Fruit fly (Drosophila melanogaster) whole organism, embryonic: ENCODE measurements around the gene flfl.

ENCODE experiments used
- Blimp-1 ChIP-seq: fragments of 200-800 bp; sonication (Bioruptor generic); optimal IDR thresholded peaks from 3 replicates; lab custom pipeline; 2018; ENCODE audit warnings: missing biosample characterization, missing genetic modification characterization, mild to moderate bottlenecking, moderate library complexity, missing genetic modification reagents
- Bteb2 ChIP-seq: fragments of 200-800 bp; sonication (Bioruptor generic); optimal IDR thresholded peaks from 2 replicates; lab custom pipeline; 2016; ENCODE audit warnings: missing biosample characterization, missing genetic modification characterization
- CG10959 ChIP-seq: fragments of 200-800 bp; sonication (Bioruptor generic); IDR thresholded peaks from 2 replicates; pipeline ENCODE4 v1.3.6; 2022; ENCODE audit warnings: missing biosample characterization, missing genetic modification characterization
- CG11560 ChIP-seq: fragments of 200-800 bp; sonication (Bioruptor generic); IDR thresholded peaks from 3 replicates; pipeline ENCODE4 v1.3.6; 2022; ENCODE audit warnings: missing biosample characterization, missing genetic modification characterization
- CG13775 ChIP-seq: fragments of 200-800 bp; sonication (Bioruptor generic); optimal IDR thresholded peaks from 3 replicates; lab custom pipeline; 2017; ENCODE audit warnings: missing biosample characterization, mild to moderate bottlenecking, missing genetic modification characterization
- CG17359 ChIP-seq: fragments of 200-800 bp; sonication (Bioruptor generic); optimal IDR thresholded peaks from 3 replicates; lab custom pipeline; 2018; ENCODE audit warnings: missing biosample characterization, mild to moderate bottlenecking, missing genetic modification characterization, moderate library complexity
- CG17385 ChIP-seq: fragments of 200-800 bp; sonication (Bioruptor generic); optimal IDR thresholded peaks from 3 replicates; lab custom pipeline; 2018; ENCODE audit warnings: missing biosample characterization, mild to moderate bottlenecking, missing genetic modification characterization
- CG18599 ChIP-seq: fragments of 200-800 bp; sonication (Bioruptor generic); optimal IDR thresholded peaks from 3 replicates; lab custom pipeline; 2017; ENCODE audit warnings: missing biosample characterization, missing genetic modification characterization, mild to moderate bottlenecking, moderate library complexity, missing genetic modification reagents
- CG32767 ChIP-seq: fragments of 200-800 bp; sonication (Bioruptor generic); IDR thresholded peaks from 2 replicates; pipeline ENCODE4 v1.3.6; 2022; ENCODE audit warnings: missing biosample characterization, missing genetic modification characterization
- CG4360 ChIP-seq: fragments of 200-800 bp; sonication (Bioruptor generic); IDR thresholded peaks from 2 replicates; pipeline ENCODE4 v1.3.6; 2022; ENCODE audit warnings: missing biosample characterization, missing genetic modification characterization
- CG43689 ChIP-seq: fragments of 200-800 bp; sonication (Bioruptor generic); IDR thresholded peaks from 2 replicates; pipeline ENCODE4 v1.3.6; 2022; ENCODE audit warnings: missing biosample characterization, missing genetic modification characterization
- CG6683 ChIP-seq: fragments of 200-800 bp; sonication (Bioruptor generic); optimal IDR thresholded peaks from 2 replicates; lab custom pipeline; 2017; ENCODE audit warnings: missing biosample characterization, mild to moderate bottlenecking, missing genetic modification characterization, missing genetic modification reagents
- CG6689 ChIP-seq: fragments of 200-800 bp; sonication (Bioruptor generic); IDR thresholded peaks from 2 replicates; pipeline ENCODE4 v1.3.6; 2022; ENCODE audit warnings: missing biosample characterization, missing genetic modification characterization
- CG8089 ChIP-seq: fragments of 200-800 bp; sonication (Bioruptor generic); optimal IDR thresholded peaks from 3 replicates; lab custom pipeline; 2016; ENCODE audit warnings: missing biosample characterization, missing genetic modification characterization
- CG8281 ChIP-seq: fragments of 200-800 bp; sonication (Bioruptor generic); optimal IDR thresholded peaks from 2 replicates; lab custom pipeline; 2018; ENCODE audit warnings: missing biosample characterization, mild to moderate bottlenecking, missing genetic modification characterization, moderate library complexity
- CG9437 ChIP-seq: fragments of 200-800 bp; sonication (Bioruptor generic); optimal IDR thresholded peaks from 2 replicates; lab custom pipeline; 2018; ENCODE audit warnings: missing biosample characterization, mild to moderate bottlenecking, missing genetic modification characterization
- CG9609 ChIP-seq: fragments of 200-800 bp; sonication (Bioruptor generic); optimal IDR thresholded peaks from 3 replicates; lab custom pipeline; 2016; ENCODE audit warnings: missing biosample characterization, missing genetic modification characterization
- CTCF ChIP-seq: fragments of 200-800 bp; sonication (Bioruptor generic); optimal IDR thresholded peaks from 2 replicates; lab custom pipeline; 2017; ENCODE audit warnings: missing biosample characterization, mild to moderate bottlenecking, missing genetic modification characterization, moderate library complexity
- Gsc ChIP-seq: fragments of 200-800 bp; sonication (Bioruptor generic); IDR thresholded peaks from 2 replicates; pipeline ENCODE4 v1.3.6; 2022; ENCODE audit warnings: missing biosample characterization, missing genetic modification characterization
- HLH3B ChIP-seq: fragments of 200-800 bp; sonication (Bioruptor generic); IDR thresholded peaks from 2 replicates; pipeline ENCODE4 v1.3.6; 2022; ENCODE audit warnings: missing biosample characterization, missing genetic modification characterization
- HLHmδ ChIP-seq: fragments of 200-800 bp; sonication (Bioruptor generic); optimal IDR thresholded peaks from 2 replicates; lab custom pipeline; 2018; ENCODE audit warnings: missing biosample characterization, mild to moderate bottlenecking, missing genetic modification characterization, moderate library complexity
- Lim3 ChIP-seq: fragments of 200-800 bp; sonication (Bioruptor generic); IDR thresholded peaks from 2 replicates; pipeline ENCODE4 v1.3.6; 2022; ENCODE audit warnings: missing biosample characterization, missing genetic modification characterization
- Nf-YC ChIP-seq: fragments of 200-800 bp; optimal IDR thresholded peaks from 3 replicates; lab custom pipeline; 2019; ENCODE audit warnings: missing biosample characterization, mild to moderate bottlenecking, missing genetic modification characterization, moderate library complexity
- Optix ChIP-seq: fragments of 200-800 bp; sonication (Bioruptor generic); IDR thresholded peaks from 3 replicates; pipeline ENCODE4 v1.3.6; 2022; ENCODE audit warnings: missing biosample characterization, missing genetic modification characterization
- Pdp1 ChIP-seq, 2 experiments: fragments of 200-800 bp; sonication (Bioruptor generic); optimal IDR thresholded peaks; 3 replicates each; lab custom pipeline; 2016; ENCODE audit warnings: missing biosample characterization in 2 of 2, missing genetic modification characterization in 2 of 2, mild to moderate bottlenecking in 1 of 2, moderate library complexity in 1 of 2
- Scr ChIP-seq: fragments of 200-800 bp; sonication (Bioruptor generic); IDR thresholded peaks from 2 replicates; pipeline ENCODE4 v1.3.6; 2022; ENCODE audit warnings: missing biosample characterization, missing genetic modification characterization; ENCODE audit not compliant: partially characterized antibody
- Side ChIP-seq: fragments of 200-800 bp; sonication (Bioruptor generic); optimal IDR thresholded peaks from 2 replicates; lab custom pipeline; 2016; ENCODE audit warnings: missing biosample characterization, missing genetic modification characterization
- Xrp1 ChIP-seq: fragments of 200-800 bp; sonication (Bioruptor generic); IDR thresholded peaks from 2 replicates; pipeline ENCODE4 v1.3.6; 2022; ENCODE audit warnings: missing biosample characterization, missing genetic modification characterization
- amos ChIP-seq: fragments of 200-800 bp; sonication (Bioruptor generic); IDR thresholded peaks from 2 replicates; pipeline ENCODE4 v1.3.6; 2022; ENCODE audit warnings: missing biosample characterization, missing genetic modification characterization; ENCODE audit not compliant: partially characterized antibody
- az2 ChIP-seq: fragments of 200-800 bp; sonication (Bioruptor generic); optimal IDR thresholded peaks from 3 replicates; lab custom pipeline; 2016; ENCODE audit warnings: missing biosample characterization, missing genetic modification characterization
- cas ChIP-seq: fragments of 200-800 bp; sonication (Bioruptor generic); IDR thresholded peaks from 2 replicates; pipeline ENCODE4 v1.3.6; 2022; ENCODE audit warnings: missing biosample characterization, missing genetic modification characterization
- crol ChIP-seq: fragments of 200-800 bp; sonication (Bioruptor generic); IDR thresholded peaks from 2 replicates; pipeline ENCODE4 v1.3.6; 2022; ENCODE audit warnings: missing biosample characterization, missing genetic modification characterization
- crp ChIP-seq, 2 experiments: fragments of 200-800 bp; sonication (Bioruptor generic); optimal IDR thresholded peaks; 2 replicates in 1 of 2; 3 replicates in 1 of 2; lab custom pipeline; 2017; ENCODE audit warnings: missing biosample characterization in 2 of 2, missing genetic modification characterization in 2 of 2, mild to moderate bottlenecking in 1 of 2, moderate library complexity in 1 of 2
- dmrt99B ChIP-seq: fragments of 200-800 bp; sonication (Bioruptor generic); optimal IDR thresholded peaks from 2 replicates; lab custom pipeline; 2018; ENCODE audit warnings: missing biosample characterization, mild to moderate bottlenecking, missing genetic modification characterization, moderate library complexity
- emc ChIP-seq: fragments of 200-800 bp; sonication (Bioruptor generic); optimal IDR thresholded peaks from 2 replicates; lab custom pipeline; 2016; ENCODE audit warnings: missing biosample characterization, missing genetic modification characterization
- ems ChIP-seq: fragments of 200-800 bp; sonication (Bioruptor generic); optimal IDR thresholded peaks from 3 replicates; lab custom pipeline; 2016; ENCODE audit warnings: missing biosample characterization, missing genetic modification characterization
- en ChIP-seq: fragments of 200-800 bp; sonication (Bioruptor generic); optimal IDR thresholded peaks from 2 replicates; lab custom pipeline; 2016; ENCODE audit warnings: missing biosample characterization, missing genetic modification characterization
- gce ChIP-seq: fragments of 200-800 bp; sonication (Bioruptor generic); IDR thresholded peaks from 3 replicates; pipeline ENCODE4 v1.3.6; 2022; ENCODE audit warnings: missing biosample characterization, missing genetic modification characterization
- hb ChIP-seq: fragments of 200-800 bp; sonication (Bioruptor generic); IDR thresholded peaks from 3 replicates; pipeline ENCODE4 v1.3.6; 2022; ENCODE audit warnings: missing biosample characterization, missing genetic modification characterization; ENCODE audit not compliant: partially characterized antibody
- lilli ChIP-seq: fragments of 200-800 bp; sonication (Bioruptor generic); optimal IDR thresholded peaks from 3 replicates; lab custom pipeline; 2016; ENCODE audit warnings: missing biosample characterization, missing genetic modification characterization
- otp ChIP-seq: fragments of 200-800 bp; sonication (Bioruptor generic); IDR thresholded peaks from 3 replicates; pipeline ENCODE4, ENCODE4 v1.3.6; 2022; ENCODE audit warnings: missing biosample characterization, missing genetic modification characterization
- pan ChIP-seq, 4 experiments: fragments of >200 bp in 3 of 4; fragments of 200-800 bp in 1 of 4; sonication (Bioruptor generic) in 1 of 4; optimal IDR thresholded peaks in 3 of 4; IDR thresholded peaks in 1 of 4; 2 replicates each; pipeline versions ENCODE4 v1.3.6 to Lab custom; 2017 to 2022; ENCODE audit warnings: missing biosample characterization in 2 of 4, missing genetic modification characterization in 2 of 4, mixed read lengths in 1 of 4
- peb ChIP-seq: fragments of 200-800 bp; sonication (Bioruptor generic); IDR thresholded peaks from 2 replicates; pipeline ENCODE4 v1.3.6; 2022; ENCODE audit warnings: missing biosample characterization, missing genetic modification characterization
- pfk ChIP-seq: fragments of 200-800 bp; sonication (Bioruptor generic); optimal IDR thresholded peaks from 2 replicates; lab custom pipeline; 2018; ENCODE audit warnings: missing biosample characterization, mild to moderate bottlenecking, missing genetic modification characterization, moderate library complexity
- pho ChIP-seq: fragments of 200-800 bp; sonication (Bioruptor generic); optimal IDR thresholded peaks from 2 replicates; lab custom pipeline; 2016; ENCODE audit warnings: missing biosample characterization, missing genetic modification characterization
- pum ChIP-seq: fragments of 200-800 bp; sonication (Bioruptor generic); optimal IDR thresholded peaks from 2 replicates; lab custom pipeline; 2016; ENCODE audit warnings: missing biosample characterization, missing genetic modification characterization
- repo ChIP-seq: fragments of 200-800 bp; sonication (Bioruptor generic); optimal IDR thresholded peaks from 2 replicates; lab custom pipeline; 2016; ENCODE audit warnings: missing biosample characterization, missing genetic modification characterization
- salm ChIP-seq: fragments of 200-800 bp; sonication (Bioruptor generic); optimal IDR thresholded peaks from 2 replicates; lab custom pipeline; 2018; ENCODE audit warnings: missing biosample characterization, mild to moderate bottlenecking, missing genetic modification characterization
- slbo ChIP-seq: fragments of 200-800 bp; sonication (Bioruptor generic); IDR thresholded peaks from 2 replicates; pipeline ENCODE4 v1.3.6; 2022; ENCODE audit warnings: missing biosample characterization, missing genetic modification characterization
- stc ChIP-seq: fragments of 200-800 bp; sonication (Bioruptor generic); IDR thresholded peaks from 2 replicates; pipeline ENCODE4 v1.3.6; 2022; ENCODE audit warnings: missing biosample characterization, missing genetic modification characterization

Gene flfl

DNA sequence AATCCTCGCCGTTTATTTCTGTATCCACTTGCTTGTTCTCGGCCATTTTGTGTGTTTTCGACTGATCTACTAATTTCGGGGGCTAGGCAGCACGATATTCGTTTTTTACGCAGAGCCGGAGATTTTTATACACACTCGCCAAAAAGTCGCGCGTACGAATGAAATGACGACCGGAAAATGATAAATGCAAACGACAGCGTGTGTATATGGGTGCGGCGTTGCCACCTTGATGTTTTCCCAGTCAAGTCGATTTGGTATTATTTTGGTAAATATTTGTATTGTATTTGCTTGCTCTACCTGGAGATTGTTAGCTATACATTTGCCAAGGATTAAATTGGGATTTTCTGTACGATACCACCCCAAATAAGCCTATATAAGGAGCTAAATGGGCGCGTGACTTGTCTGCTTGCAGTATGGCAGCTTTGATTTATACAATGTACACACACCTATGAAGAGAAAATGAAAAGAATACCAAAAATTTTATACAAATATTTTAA lies 37.8 kb upstream of the flfl start, which contains the start of gene sqd (continued):
- TF ChIP-seq repo (GFP tag; lab: Kevin White, UChicago) (no peak), Xrp1 (GFP tag; lab: Robert Waterston, UW) (0 out of 2 replicates have a peak, but pooled peaks have one; percentile 27), otp (GFP tag; lab: Robert Waterston, UW) (no peak), CG18599 (GFP tag; lab: Kevin White, UChicago) (peak; percentile 62), Optix (GFP tag; lab: Robert Waterston, UW) (no peak), cas (GFP tag; lab: Robert Waterston, UW) (no peak), stc (GFP tag; lab: Robert Waterston, UW) (peak; percentile 41; the same call in 1 of the 2 replicates), pum (peak; percentile 3), peb (GFP tag; lab: Robert Waterston, UW) (0 out of 2 replicates have a peak, but pooled peaks have one; percentile 16), CG9437 (GFP tag; lab: Kevin White, UChicago) (no peak), crol (GFP tag; lab: Robert Waterston, UW) (no peak), pan (optimal IDR thresholded peaks at IDR 0.05; lab: Kevin White, UChicago) (no peak), pan (GFP tag; optimal IDR thresholded peaks at IDR 0.05 in 1 of 2, IDR thresholded peaks at IDR 0.05 in 1 of 2) (peak in 1 of 2 experiments; percentile 14), HLHmδ (GFP tag; lab: Kevin White, UChicago) (peak; percentile 8), CG9609 (GFP tag; lab: Kevin White, UChicago) (no peak), Pdp1 (GFP tag; optimal IDR thresholded peaks at IDR 0.05; lab: Kevin White, UChicago) (peak in 1 of 2 experiments; percentile 48), CG17385 (GFP tag; lab: Kevin White, UChicago) (peak; percentile 43), CG6689 (peak; percentile 39), lilli (GFP tag; lab: Kevin White, UChicago) (peak; percentile 56), CG10959 (GFP tag; lab: Robert Waterston, UW) (no peak), en (GFP tag; lab: Kevin White, UChicago) (peak; percentile 12), az2 (GFP tag; lab: Kevin White, UChicago) (peak; percentile 9), pfk (GFP tag; lab: Kevin White, UChicago) (peak; percentile 28), emc (GFP tag; lab: Kevin White, UChicago) (no peak), CG11560 (tag; lab: Robert Waterston, UW) (no peak), CG43689 (GFP tag; lab: Robert Waterston, UW) (no peak), ems (GFP tag; lab: Kevin White, UChicago) (peak; percentile 49), Scr (GFP tag; lab: Robert Waterston, UW) (peak; percentile 30; the same call in 1 of the 2 replicates), dmrt99B (tag; lab: Kevin White, UChicago) (peak; percentile 49), Blimp-1 (GFP tag; lab: Kevin White, UChicago) (no peak), Gsc (no peak), hb (GFP tag; lab: Robert Waterston, UW) (no peak), CG4360 (0 out of 2 replicates have a peak, but pooled peaks have one; percentile 15), CG17359 (tag; lab: Kevin White, UChicago) (peak; percentile 53), CG13775 (GFP tag; lab: Kevin White, UChicago) (peak; percentile 50), CTCF (GFP tag; lab: Kevin White, UChicago) (peak; percentile 4), Lim3 (GFP tag; lab: Robert Waterston, UW) (no peak), Side (GFP tag; lab: Kevin White, UChicago) (peak; percentile 17), Bteb2 (peak; percentile 14), Nf-YC (no peak), CG32767 (peak; percentile 83), HLH3B (GFP tag; lab: Robert Waterston, UW) (peak; percentile 13; the same call in 1 of the 2 replicates), CG8281 (tag; lab: Kevin White, UChicago) (no peak), crp (GFP tag; optimal IDR thresholded peaks at IDR 0.05; lab: Kevin White, UChicago) (no peak), salm (peak; percentile 12), gce (GFP tag; lab: Robert Waterston, UW) (no peak), amos (no peak), CG6683 (no peak), slbo (no peak; the same call in none of the 2 replicates), CG8089 (GFP tag; lab: Kevin White, UChicago) (no peak), pho (GFP tag; lab: Kevin White, UChicago) (peak; percentile 12)
